Worm (Caenorhabditis elegans): ENCODE results near the gene D2007.1.

ce11 chrIII:8106476-8106875 is 48.8 kb upstream of the D2007.1 start:
- TF ChIP-seq ztf-16 (tag; optimal IDR thresholded peaks at IDR 0.05) (peak; percentile 46), fkh-10 (GFP tag; optimal IDR thresholded peaks at IDR 0.05) (peak; percentile 44), ceh-6 (GFP tag; optimal IDR thresholded peaks at IDR 0.05) (peak; percentile 74), hlh-30 (tag; optimal IDR thresholded peaks at IDR 0.05; ENCODE audit: insufficient read depth) (no peak)

Data from whole organism, late embryonic.